Worm (Caenorhabditis elegans) whole organism, L3 larva: ENCODE measurements around the gene T02H6.11.

ENCODE experiments used
- elt-1 ChIP-seq: fragments of 150-350 bp; optimal IDR thresholded peaks from 2 replicates; lab custom pipeline; 2014; ENCODE audit warnings: missing biosample characterization, missing genetic modification characterization
- elt-2 ChIP-seq: sonication (generic microtip); optimal IDR thresholded peaks from 2 replicates; lab custom pipeline; 2016; ENCODE audit warnings: missing genetic modification reagents, mild to moderate bottlenecking, missing genetic modification characterization, missing compliant biosample characterization
- nfya-1 ChIP-seq: sonication (generic microtip); optimal IDR thresholded peaks from 2 replicates; lab custom pipeline; 2017; ENCODE audit warnings: missing genetic modification characterization, mild to moderate bottlenecking, missing compliant biosample characterization, antibody characterized with exemption, moderate library complexity; ENCODE audit not compliant: insufficient read depth
- nhr-12 ChIP-seq: fragments of 150-350 bp; optimal IDR thresholded peaks from 2 replicates; lab custom pipeline; 2014; ENCODE audit warnings: missing biosample characterization, missing genetic modification characterization
- nhr-28 ChIP-seq: fragments of 150-350 bp; optimal IDR thresholded peaks from 2 replicates; lab custom pipeline; 2014; ENCODE audit warnings: missing biosample characterization, missing genetic modification characterization
- nhr-43 ChIP-seq: sonication (generic microtip); optimal IDR thresholded peaks from 2 replicates; lab custom pipeline; 2016; ENCODE audit warnings: mild to moderate bottlenecking, missing genetic modification characterization, missing compliant biosample characterization; ENCODE audit not compliant: poor library complexity, severe bottlenecking
- snpc-4 ChIP-seq: fragments of 150-350 bp; optimal IDR thresholded peaks from 2 replicates; lab custom pipeline; 2014; ENCODE audit warnings: missing biosample characterization, missing genetic modification characterization
- zag-1 ChIP-seq: fragments of 150-350 bp; optimal IDR thresholded peaks from 2 replicates; lab custom pipeline; 2014; ENCODE audit warnings: missing biosample characterization, missing genetic modification characterization

DNA sequence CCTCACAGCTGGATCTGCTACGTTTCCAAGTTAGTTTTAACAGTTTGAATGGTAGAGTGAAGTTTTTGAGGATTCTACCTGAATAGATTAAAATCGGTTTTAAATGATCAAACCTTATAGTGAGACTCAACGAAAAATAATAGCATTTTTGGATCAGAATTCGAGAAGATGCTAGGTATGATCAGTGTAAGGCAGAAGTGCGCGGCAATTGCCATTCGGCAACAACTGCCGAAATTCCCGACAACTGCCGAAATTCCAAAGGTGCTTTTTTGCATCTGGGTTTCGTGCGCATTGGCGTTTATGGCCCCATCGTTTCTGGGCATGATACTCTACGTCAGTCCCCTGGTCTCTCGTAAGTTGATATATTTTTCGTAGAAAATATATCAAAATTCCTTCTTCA lies 17.5 kb downstream of the T02H6.11 start, which contains the start of gene T02H6.6:
- no peak for TF ChIP-seq elt-2
- no peak for TF ChIP-seq snpc-4 (tag; lab: Kevin White, UChicago)
- TF ChIP-seq elt-1 (tag; lab: Kevin White, UChicago) = no peak
- no peak for TF ChIP-seq nhr-43 (tag; lab: Kevin White, UChicago)
- no peak for TF ChIP-seq nhr-28
- no peak for TF ChIP-seq zag-1
- no peak for TF ChIP-seq nhr-12 (tag; lab: Kevin White, UChicago)
- TF ChIP-seq nfya-1 (tag; lab: Kevin White, UChicago) = no peak
